Worm (Caenorhabditis elegans): ENCODE measurements around the gene ufbp-1.

The ufbp-1 gene

DNA sequence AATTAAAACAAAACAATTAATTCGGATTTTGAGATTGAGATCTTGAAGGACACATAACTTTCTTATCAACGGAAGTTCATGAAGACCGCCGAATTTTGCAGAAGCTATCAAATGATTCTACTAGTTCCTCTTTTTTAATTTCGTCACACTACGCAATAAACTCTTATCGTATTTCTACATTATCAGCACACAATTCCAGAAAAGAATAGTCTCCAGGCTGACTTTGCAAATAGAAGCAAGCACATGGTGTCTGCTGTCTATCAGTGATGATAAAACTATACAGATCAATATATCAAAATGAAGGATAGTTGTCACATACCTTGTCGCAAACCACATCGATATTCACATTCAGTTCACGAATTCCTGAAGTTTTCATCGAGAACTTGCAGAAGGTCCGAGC lies 42.9 kb downstream of the ufbp-1 start (continued):
- no peak for TF ChIP-seq dpl-1 (GFP tag; optimal IDR thresholded peaks at IDR 0.05)
- TF ChIP-seq grh-1 (GFP tag; IDR thresholded peaks at IDR 0.05): no peak
- no peak for TF ChIP-seq aha-1 (tag; optimal IDR thresholded peaks at IDR 0.05)
- no peak for TF ChIP-seq hpl-2 (GFP tag; optimal IDR thresholded peaks at IDR 0.05)
- no peak for TF ChIP-seq F16B12.6 (tag; optimal IDR thresholded peaks at IDR 0.05)
- TF ChIP-seq egl-13 (tag; optimal IDR thresholded peaks at IDR 0.05): no peak
- TF ChIP-seq hlh-4 (tag; optimal IDR thresholded peaks at IDR 0.05): no peak
- TF ChIP-seq fkh-8 (tag; optimal IDR thresholded peaks at IDR 0.05): no peak
- no peak for TF ChIP-seq hlh-17 (GFP tag; optimal IDR thresholded peaks at IDR 0.05; ENCODE audit: borderline replicate concordance)
- TF ChIP-seq nhr-11 (tag; optimal IDR thresholded peaks at IDR 0.05): no peak
- peak; percentile 7 for TF ChIP-seq lin-14 (GFP tag; optimal IDR thresholded peaks at IDR 0.05)
- TF ChIP-seq nhr-47 (tag; optimal IDR thresholded peaks at IDR 0.05): no peak
- TF ChIP-seq zag-1 (tag; optimal IDR thresholded peaks at IDR 0.05): no peak
- no peak for TF ChIP-seq unc-86 (tag; optimal IDR thresholded peaks at IDR 0.05)
- TF ChIP-seq aly-2 (tag; optimal IDR thresholded peaks at IDR 0.05): no peak
- no peak for TF ChIP-seq lin-39 (tag; optimal IDR thresholded peaks at IDR 0.05)
- no peak for TF ChIP-seq C16A3.4 (tag; optimal IDR thresholded peaks at IDR 0.05)
- no peak for TF ChIP-seq sox-4 (tag; optimal IDR thresholded peaks at IDR 0.05)
- TF ChIP-seq mab-9 (GFP tag; IDR thresholded peaks at IDR 0.05): no peak
- no peak for TF ChIP-seq lin-35 (GFP tag; optimal IDR thresholded peaks at IDR 0.05)
- no peak for TF ChIP-seq snpc-4 (tag; optimal IDR thresholded peaks at IDR 0.05)
- peak in 1 of 2 experiments; percentile 23 for TF ChIP-seq mdl-1 (tag; optimal IDR thresholded peaks at IDR 0.05)
- no peak for TF ChIP-seq pag-3 (tag; optimal IDR thresholded peaks at IDR 0.05; ENCODE audit: borderline replicate concordance, insufficient read depth)
- TF ChIP-seq nhr-90 (tag; optimal IDR thresholded peaks at IDR 0.05; ENCODE audit: poor library complexity): no peak
- TF ChIP-seq unc-62 (GFP tag; optimal IDR thresholded peaks at IDR 0.05): no peak
- no peak for TF ChIP-seq lsy-2 (tag; optimal IDR thresholded peaks at IDR 0.05)
- TF ChIP-seq ceh-88 (GFP tag; IDR thresholded peaks at IDR 0.05): no peak
- no peak for TF ChIP-seq dsc-1 (tag; optimal IDR thresholded peaks at IDR 0.05)
- TF ChIP-seq tlp-1 (tag; optimal IDR thresholded peaks at IDR 0.05): peak; percentile 79
- no peak for TF ChIP-seq sptf-1 (tag; optimal IDR thresholded peaks at IDR 0.05)
- TF ChIP-seq unc-30 (tag; optimal IDR thresholded peaks at IDR 0.05): no peak
- TF ChIP-seq mef-2 (tag; optimal IDR thresholded peaks at IDR 0.05): no peak
- no peak for TF ChIP-seq efl-3 (GFP tag; optimal IDR thresholded peaks at IDR 0.05)
- TF ChIP-seq fkh-10 (GFP tag; optimal IDR thresholded peaks at IDR 0.05): no peak
- TF ChIP-seq jun-1 (tag; optimal IDR thresholded peaks at IDR 0.05): peak; percentile 44
- TF ChIP-seq swsn-7 (tag; optimal IDR thresholded peaks at IDR 0.05): no peak
- no peak for TF ChIP-seq nhr-77 (tag; optimal IDR thresholded peaks at IDR 0.05)
- no peak for TF ChIP-seq zip-4 (GFP tag; optimal IDR thresholded peaks at IDR 0.05)
- TF ChIP-seq nhr-12 (tag; optimal IDR thresholded peaks at IDR 0.05): no peak
- no peak for TF ChIP-seq unc-130 (tag; optimal IDR thresholded peaks at IDR 0.05)
- TF ChIP-seq C04F5.9 (tag; optimal IDR thresholded peaks at IDR 0.05): no peak
- no peak for TF ChIP-seq ztf-4 (tag; optimal IDR thresholded peaks at IDR 0.05)
- no peak for TF ChIP-seq tbx-2 (tag; optimal IDR thresholded peaks at IDR 0.05)
- no peak for TF ChIP-seq elt-3 (tag; optimal IDR thresholded peaks at IDR 0.05)
- no peak for TF ChIP-seq egl-27 (tag; optimal IDR thresholded peaks at IDR 0.05)
- no peak for TF ChIP-seq skn-1 (tag; optimal IDR thresholded peaks at IDR 0.05)
- no peak for TF ChIP-seq isw-1 (GFP tag; IDR thresholded peaks at IDR 0.05)
- no peak for TF ChIP-seq lir-3 (tag; optimal IDR thresholded peaks at IDR 0.05; ENCODE audit: poor library complexity)
- TF ChIP-seq pax-3 (tag; optimal IDR thresholded peaks at IDR 0.05): no peak
- no peak for TF ChIP-seq xbp-1 (tag; optimal IDR thresholded peaks at IDR 0.05)
- TF ChIP-seq nhr-71 (tag; optimal IDR thresholded peaks at IDR 0.05): peak; percentile 11
- TF ChIP-seq rnt-1 (tag; optimal IDR thresholded peaks at IDR 0.05): no peak
- TF ChIP-seq ama-1 (optimal IDR thresholded peaks at IDR 0.05): no peak
